Fruit fly (Drosophila melanogaster): ENCODE data around the gene Axud1.

Axud1 gene

DNA sequence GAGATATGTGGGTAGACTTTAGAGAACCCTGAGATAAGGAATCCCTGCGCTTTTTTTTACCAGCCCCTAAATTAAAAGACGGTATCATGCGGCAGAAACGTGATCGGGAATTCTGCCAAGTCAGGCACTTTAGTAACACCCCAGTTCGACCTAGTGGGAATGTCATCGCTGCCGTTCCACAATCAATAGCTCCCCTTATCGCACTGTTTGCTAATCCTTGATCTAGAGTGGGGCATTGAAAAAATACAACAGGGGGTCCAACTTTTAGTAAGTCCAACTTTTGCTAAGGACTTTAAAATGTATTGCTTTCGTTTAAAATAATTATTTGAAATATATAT is 6.9 kb downstream of the Axud1 start:
- TF ChIP-seq CG3163 (GFP tag; optimal IDR thresholded peaks at IDR 0.05) (no peak), exex (tag; optimal IDR thresholded peaks at IDR 0.05) (peak; percentile 25), da (GFP tag; optimal IDR thresholded peaks at IDR 0.05) (no peak), dpn (GFP tag; optimal IDR thresholded peaks at IDR 0.05) (no peak), chinmo (GFP tag; IDR thresholded peaks at IDR 0.05; ENCODE audit: partially characterized antibody) (0 out of 4 replicates have a peak, but pooled peaks have one; percentile 43), cas (GFP tag; IDR thresholded peaks at IDR 0.05) (no peak), gcm2 (GFP tag; optimal IDR thresholded peaks at IDR 0.05) (no peak), CG1602 (GFP tag; optimal IDR thresholded peaks at IDR 0.05) (no peak), sens (GFP tag) (peak; percentile 39), CG4730 (GFP tag; IDR thresholded peaks at IDR 0.05) (no peak), grn (GFP tag; optimal IDR thresholded peaks at IDR 0.05) (peak; percentile 58), sug (tag; optimal IDR thresholded peaks at IDR 0.05) (peak; percentile 97), CG2116 (GFP tag; optimal IDR thresholded peaks at IDR 0.05) (no peak), CG2712 (tag; optimal IDR thresholded peaks at IDR 0.05) (no peak), cwo (GFP tag; optimal IDR thresholded peaks at IDR 0.05) (peak; percentile 75), seq (GFP tag; IDR thresholded peaks at IDR 0.05) (no peak), Rfx (GFP tag; IDR thresholded peaks at IDR 0.05) (no peak), sd (tag; optimal IDR thresholded peaks at IDR 0.05) (peak; percentile 1), h (optimal IDR thresholded peaks at IDR 0.05) (no peak), tin (GFP tag; optimal IDR thresholded peaks at IDR 0.05) (no peak), CG2678 (tag; optimal IDR thresholded peaks at IDR 0.05) (no peak), ERR (GFP tag; optimal IDR thresholded peaks at IDR 0.05) (peak; percentile 38), CG14441 (GFP tag; IDR thresholded peaks at IDR 0.05) (no peak)

DNA sequence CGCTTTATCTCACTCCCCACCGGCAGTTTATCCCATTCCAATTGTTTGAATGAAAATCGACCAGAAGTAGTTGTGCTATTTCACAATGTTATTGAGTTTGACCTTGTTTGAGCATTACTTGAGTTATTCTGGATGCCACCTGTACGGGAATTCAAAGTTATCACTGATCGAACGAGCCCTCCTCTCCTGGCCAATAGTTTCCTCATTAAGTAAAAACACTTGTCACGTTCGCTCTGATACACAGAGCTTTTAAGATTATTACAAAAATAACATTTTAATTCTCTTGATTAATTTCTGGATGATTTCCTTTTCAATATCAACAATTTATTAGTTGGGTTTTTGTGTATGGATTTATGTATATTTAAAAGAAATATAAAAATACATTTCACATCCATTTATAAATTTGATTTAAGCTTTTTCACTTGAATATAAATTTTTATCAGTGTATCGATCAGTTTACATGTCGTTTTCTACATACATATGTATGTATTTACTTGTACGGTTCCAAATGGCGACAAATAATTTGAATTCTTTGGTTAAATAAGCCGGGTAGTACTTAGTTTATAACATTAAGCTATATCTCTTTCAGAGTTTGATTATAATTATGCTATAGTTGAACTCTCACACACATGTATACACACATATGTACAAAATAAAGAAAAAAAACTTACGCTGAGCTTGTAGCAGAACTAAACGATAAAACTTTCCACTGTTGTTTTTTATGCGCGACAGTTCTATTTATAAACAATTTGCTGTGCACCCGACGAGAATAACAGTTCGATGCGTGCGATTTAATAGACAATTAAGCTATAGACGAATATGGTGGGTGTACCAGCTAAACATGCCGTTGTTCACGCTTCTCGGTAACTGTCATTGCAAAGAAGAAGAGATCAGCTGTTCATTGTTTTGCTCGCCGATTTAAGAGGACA is 8.9 kb downstream of the Axud1 start, which contains the start of the genes CG3609 and CG15390:
CG3609 (minus strand) TSS at position 810 of the 929 bp plus-strand sequence.
CG15390 (plus strand) TSS at position 896 of the 929 bp plus-strand sequence.
- TF ChIP-seq shn (GFP tag; optimal IDR thresholded peaks at IDR 0.05): peak; percentile 92
- TF ChIP-seq CG7372 (GFP tag; IDR thresholded peaks at IDR 0.05): peak; percentile 60
- TF ChIP-seq CG13424 (tag; optimal IDR thresholded peaks at IDR 0.05): peak; percentile 72
- TF ChIP-seq pb (GFP tag; optimal IDR thresholded peaks at IDR 0.05): peak; percentile 78
- peak; percentile 50 for TF ChIP-seq Hmx (GFP tag; optimal IDR thresholded peaks at IDR 0.05)
- peak; percentile 83 for TF ChIP-seq nom (GFP tag; optimal IDR thresholded peaks at IDR 0.05)
- peak; percentile 51 for TF ChIP-seq CG4404 (GFP tag; IDR thresholded peaks at IDR 0.05)
- peak; percentile 62 for TF ChIP-seq CG32767 (GFP tag; IDR thresholded peaks at IDR 0.05)
- TF ChIP-seq Hr3 (GFP tag; optimal IDR thresholded peaks at IDR 0.05): peak; percentile 44
- peak; percentile 55 for TF ChIP-seq twi (tag; optimal IDR thresholded peaks at IDR 0.05)
- no peak for TF ChIP-seq nau (GFP tag; optimal IDR thresholded peaks at IDR 0.05)
- peak; percentile 82 for TF ChIP-seq ranshi (GFP tag; IDR thresholded peaks at IDR 0.05)
- TF ChIP-seq CG14860 (GFP tag; IDR thresholded peaks at IDR 0.05; ENCODE audit: partially characterized antibody): no peak
- no peak for TF ChIP-seq CG9797 (GFP tag; optimal IDR thresholded peaks at IDR 0.05)
- peak; percentile 82 for TF ChIP-seq CG17328 (GFP tag; IDR thresholded peaks at IDR 0.05)
- peak; percentile 75 for TF ChIP-seq CG14441 (GFP tag; IDR thresholded peaks at IDR 0.05)
- TF ChIP-seq Xbp1 (GFP tag; optimal IDR thresholded peaks at IDR 0.05): peak; percentile 88
- peak; percentile 60 for TF ChIP-seq Blimp-1 (GFP tag; optimal IDR thresholded peaks at IDR 0.05)
- TF ChIP-seq CG16813 (GFP tag; IDR thresholded peaks at IDR 0.05; ENCODE audit: partially characterized antibody): no peak
- peak; percentile 41 for TF ChIP-seq cato (GFP tag; optimal IDR thresholded peaks at IDR 0.05; ENCODE audit: borderline replicate concordance)
- TF ChIP-seq Camta (GFP tag; optimal IDR thresholded peaks at IDR 0.05): peak; percentile 67
- TF ChIP-seq CG17361 (GFP tag; IDR thresholded peaks at IDR 0.05): peak; percentile 69; the same call in 2 of the 3 replicates
- TF ChIP-seq CG4617 (GFP tag; optimal IDR thresholded peaks at IDR 0.05; ENCODE audit: borderline replicate concordance): peak; percentile 85
- no peak for TF ChIP-seq sc (optimal IDR thresholded peaks at IDR 0.05)
- TF ChIP-seq sc (GFP tag; optimal IDR thresholded peaks at IDR 0.05): no peak
- no peak for TF ChIP-seq ato (GFP tag; IDR thresholded peaks at IDR 0.05; ENCODE audit: partially characterized antibody)
- peak; percentile 22 for TF ChIP-seq CG6254 (GFP tag; optimal IDR thresholded peaks at IDR 0.05)
- TF ChIP-seq Mrtf (GFP tag; IDR thresholded peaks at IDR 0.05): peak; percentile 82; the same call in 2 of the 3 replicates

Measured in whole organism, embryonic.